Fruit fly (Drosophila melanogaster) whole organism, embryonic: ENCODE data around the gene mRpL48.

Experiments
- Adf1 ChIP-seq: fragments of 200-800 bp; sonication (Bioruptor generic); IDR thresholded peaks from 2 replicates; pipeline ENCODE4 v1.3.6; 2022; ENCODE audit warnings: missing biosample characterization, missing genetic modification characterization
- Atf3 ChIP-seq: fragments of 200-800 bp; sonication (Bioruptor generic); optimal IDR thresholded peaks from 3 replicates; lab custom pipeline; 2016; ENCODE audit warnings: missing biosample characterization, missing genetic modification characterization
- CG1024 ChIP-seq: fragments of 200-800 bp; sonication (Bioruptor generic); IDR thresholded peaks from 2 replicates; pipeline ENCODE4 v1.3.6; 2022; ENCODE audit warnings: missing biosample characterization, missing genetic modification characterization
- CG11085 ChIP-seq: fragments of 200-800 bp; sonication (Bioruptor generic); IDR thresholded peaks from 2 replicates; pipeline ENCODE4 v1.3.6; 2022; ENCODE audit warnings: missing biosample characterization, missing genetic modification characterization
- CG12071 ChIP-seq: fragments of 200-800 bp; sonication (Bioruptor generic); optimal IDR thresholded peaks from 3 replicates; lab custom pipeline; 2018; ENCODE audit warnings: missing biosample characterization, mild to moderate bottlenecking, missing genetic modification characterization
- CG12744 ChIP-seq: fragments of 200-800 bp; sonication (Bioruptor generic); optimal IDR thresholded peaks from 2 replicates; lab custom pipeline; 2016; ENCODE audit warnings: missing biosample characterization, missing genetic modification characterization
- CG13775 ChIP-seq: fragments of 200-800 bp; sonication (Bioruptor generic); optimal IDR thresholded peaks from 3 replicates; lab custom pipeline; 2017; ENCODE audit warnings: missing biosample characterization, mild to moderate bottlenecking, missing genetic modification characterization
- CG15269 ChIP-seq: fragments of 200-800 bp; sonication (Bioruptor generic); optimal IDR thresholded peaks from 2 replicates; lab custom pipeline; 2018; ENCODE audit warnings: missing biosample characterization, mild to moderate bottlenecking, missing genetic modification characterization, moderate library complexity
- CG18476 ChIP-seq: fragments of 200-800 bp; sonication (Bioruptor generic); optimal IDR thresholded peaks from 2 replicates; lab custom pipeline; 2016; ENCODE audit warnings: missing biosample characterization, mild to moderate bottlenecking, missing genetic modification characterization
- CG2875 ChIP-seq: fragments of 200-800 bp; sonication (Bioruptor generic); optimal IDR thresholded peaks from 2 replicates; lab custom pipeline; 2017; ENCODE audit warnings: missing biosample characterization, mild to moderate bottlenecking, missing genetic modification characterization, missing genetic modification reagents
- CG2889 ChIP-seq: fragments of 200-800 bp; sonication (Bioruptor generic); IDR thresholded peaks from 3 replicates; pipeline ENCODE4 v1.3.6; 2022; ENCODE audit warnings: missing biosample characterization, missing genetic modification characterization
- CG31388 ChIP-seq: fragments of 200-800 bp; sonication (Bioruptor generic); optimal IDR thresholded peaks from 2 replicates; lab custom pipeline; 2016; ENCODE audit warnings: missing biosample characterization, missing genetic modification characterization
- CG42726 ChIP-seq: fragments of 200-800 bp; sonication (Bioruptor generic); IDR thresholded peaks from 2 replicates; pipeline ENCODE4 v1.3.6; 2022; ENCODE audit warnings: missing biosample characterization, missing genetic modification characterization; ENCODE audit not compliant: partially characterized antibody
- CG4617 ChIP-seq: fragments of 200-800 bp; sonication (Bioruptor generic); optimal IDR thresholded peaks from 3 replicates; lab custom pipeline; 2016; ENCODE audit warnings: missing biosample characterization, missing genetic modification characterization, borderline replicate concordance
- CG7987 ChIP-seq: fragments of 200-800 bp; sonication (Bioruptor generic); optimal IDR thresholded peaks from 2 replicates; lab custom pipeline; 2018; ENCODE audit warnings: missing biosample characterization, mild to moderate bottlenecking, missing genetic modification characterization, moderate library complexity
- CG8388 ChIP-seq: fragments of 200-800 bp; sonication (Bioruptor generic); optimal IDR thresholded peaks from 2 replicates; lab custom pipeline; 2019; ENCODE audit warnings: missing biosample characterization, mild to moderate bottlenecking, missing genetic modification characterization, moderate library complexity
- CG9797 ChIP-seq: fragments of 200-800 bp; sonication (Bioruptor generic); optimal IDR thresholded peaks from 3 replicates; lab custom pipeline; 2018; ENCODE audit warnings: missing biosample characterization, mild to moderate bottlenecking, missing genetic modification characterization
- E2f1 ChIP-seq: fragments of 200-800 bp; sonication (Bioruptor generic); IDR thresholded peaks from 2 replicates; pipeline ENCODE4 v1.3.6; 2022; ENCODE audit warnings: missing biosample characterization, missing genetic modification characterization
- Elba2 ChIP-seq: fragments of 200-800 bp; sonication (Bioruptor generic); optimal IDR thresholded peaks from 3 replicates; lab custom pipeline; 2016; ENCODE audit warnings: missing biosample characterization, missing genetic modification characterization
- HLH4C ChIP-seq: fragments of 200-800 bp; sonication (Bioruptor generic); IDR thresholded peaks from 3 replicates; pipeline ENCODE4 v1.3.6; 2022; ENCODE audit warnings: missing biosample characterization, missing genetic modification characterization; ENCODE audit not compliant: partially characterized antibody
- Hey ChIP-seq: fragments of 200-800 bp; sonication (Bioruptor generic); optimal IDR thresholded peaks from 3 replicates; lab custom pipeline; 2018; ENCODE audit warnings: missing biosample characterization, mild to moderate bottlenecking, missing genetic modification characterization
- Mrtf ChIP-seq: fragments of 200-800 bp; sonication (Bioruptor generic); IDR thresholded peaks from 3 replicates; pipeline ENCODE4 v1.3.6; 2022; ENCODE audit warnings: missing biosample characterization, missing genetic modification characterization
- Nf-YB ChIP-seq: fragments of 200-800 bp; sonication (Bioruptor generic); optimal IDR thresholded peaks from 3 replicates; lab custom pipeline; 2019; ENCODE audit warnings: missing biosample characterization, mild to moderate bottlenecking, missing genetic modification characterization, moderate library complexity
- Side ChIP-seq: fragments of 200-800 bp; sonication (Bioruptor generic); optimal IDR thresholded peaks from 2 replicates; lab custom pipeline; 2016; ENCODE audit warnings: missing biosample characterization, missing genetic modification characterization
- Ssrp ChIP-seq: fragments of 200-800 bp; sonication (Bioruptor generic); optimal IDR thresholded peaks from 2 replicates; lab custom pipeline; 2018; ENCODE audit warnings: missing biosample characterization, mild to moderate bottlenecking, missing genetic modification characterization, moderate library complexity
- ato ChIP-seq: fragments of 200-800 bp; sonication (Bioruptor generic); IDR thresholded peaks from 2 replicates; pipeline ENCODE4 v1.3.6; 2022; ENCODE audit warnings: missing biosample characterization, missing genetic modification characterization; ENCODE audit not compliant: partially characterized antibody
- az2 ChIP-seq: fragments of 200-800 bp; sonication (Bioruptor generic); optimal IDR thresholded peaks from 3 replicates; lab custom pipeline; 2016; ENCODE audit warnings: missing biosample characterization, missing genetic modification characterization
- bsh ChIP-seq, 2 experiments: fragments of 200-800 bp; sonication (Bioruptor generic); optimal IDR thresholded peaks; 2 replicates each; lab custom pipeline; 2017 to 2018; ENCODE audit warnings: mild to moderate bottlenecking in 2 of 2, missing biosample characterization in 2 of 2, missing genetic modification characterization in 2 of 2, moderate library complexity in 1 of 2
- caup ChIP-seq: fragments of 200-800 bp; sonication (Bioruptor generic); optimal IDR thresholded peaks from 3 replicates; lab custom pipeline; 2017; ENCODE audit warnings: missing biosample characterization, mild to moderate bottlenecking, missing genetic modification characterization, moderate library complexity; ENCODE audit not compliant: severe bottlenecking
- chinmo ChIP-seq: fragments of 200-800 bp; sonication (Bioruptor generic); IDR thresholded peaks from 4 replicates; pipeline ENCODE4 v1.3.6; 2022; ENCODE audit warnings: missing biosample characterization, missing genetic modification characterization; ENCODE audit not compliant: partially characterized antibody
- da ChIP-seq: fragments of 200-800 bp; sonication (Bioruptor generic); optimal IDR thresholded peaks from 2 replicates; lab custom pipeline; 2016; ENCODE audit warnings: missing biosample characterization, missing genetic modification characterization
- ewg ChIP-seq: fragments of 200-800 bp; sonication (Bioruptor generic); optimal IDR thresholded peaks from 3 replicates; lab custom pipeline; 2017; ENCODE audit warnings: mild to moderate bottlenecking, missing biosample characterization, missing genetic modification reagents, missing genetic modification characterization
- exex ChIP-seq: fragments of 200-800 bp; sonication (Bioruptor generic); optimal IDR thresholded peaks from 4 replicates; lab custom pipeline; 2018; ENCODE audit warnings: missing biosample characterization, mild to moderate bottlenecking, missing genetic modification characterization, moderate library complexity
- eyg ChIP-seq: fragments of 200-800 bp; sonication (Bioruptor generic); optimal IDR thresholded peaks from 3 replicates; lab custom pipeline; 2016; ENCODE audit warnings: missing biosample characterization, missing genetic modification characterization
- gcm ChIP-seq: fragments of 200-800 bp; sonication (Bioruptor generic); optimal IDR thresholded peaks from 2 replicates; lab custom pipeline; 2019; ENCODE audit warnings: missing biosample characterization, mild to moderate bottlenecking, missing genetic modification characterization, moderate library complexity
- gfzf ChIP-seq: fragments of 200-800 bp; sonication (Bioruptor generic); optimal IDR thresholded peaks from 2 replicates; lab custom pipeline; 2016; ENCODE audit warnings: missing biosample characterization, mild to moderate bottlenecking, missing genetic modification characterization, moderate library complexity
- h ChIP-seq: fragments of >200 bp; optimal IDR thresholded peaks from 2 replicates; lab custom pipeline; 2017
- hb ChIP-seq: fragments of 200-800 bp; sonication (Bioruptor generic); IDR thresholded peaks from 3 replicates; pipeline ENCODE4 v1.3.6; 2022; ENCODE audit warnings: missing biosample characterization, missing genetic modification characterization; ENCODE audit not compliant: partially characterized antibody
- hbn ChIP-seq: fragments of 200-800 bp; sonication (Bioruptor generic); IDR thresholded peaks from 2 replicates; pipeline ENCODE4 v1.3.6; 2022; ENCODE audit warnings: missing biosample characterization, missing genetic modification characterization; ENCODE audit not compliant: partially characterized antibody
- inv ChIP-seq: fragments of 200-800 bp; sonication (Bioruptor generic); IDR thresholded peaks from 2 replicates; pipeline ENCODE4 v1.3.6; 2022; ENCODE audit warnings: missing biosample characterization, missing genetic modification characterization; ENCODE audit not compliant: partially characterized antibody
- jumu ChIP-seq: fragments of 200-800 bp; sonication (Bioruptor generic); optimal IDR thresholded peaks from 3 replicates; lab custom pipeline; 2016; ENCODE audit warnings: missing biosample characterization, missing genetic modification characterization
- lola ChIP-seq, 3 experiments: fragments of >200 bp in 2 of 3; fragments of 200-800 bp in 1 of 3; sonication (Bioruptor generic) in 1 of 3; optimal IDR thresholded peaks; 2 replicates each; lab custom pipeline; 2017 to 2019; ENCODE audit warnings: missing biosample characterization in 3 of 3, missing genetic modification characterization in 3 of 3, mild to moderate bottlenecking in 1 of 3, moderate library complexity in 1 of 3
- psq ChIP-seq: fragments of 200-800 bp; sonication (Bioruptor generic); optimal IDR thresholded peaks from 2 replicates; lab custom pipeline; 2017; ENCODE audit warnings: missing biosample characterization, missing genetic modification characterization
- pum ChIP-seq: fragments of 200-800 bp; sonication (Bioruptor generic); optimal IDR thresholded peaks from 2 replicates; lab custom pipeline; 2016; ENCODE audit warnings: missing biosample characterization, missing genetic modification characterization
- sens ChIP-seq: fragments of 200-800 bp; sonication (Bioruptor generic); peaks from one replicate; lab custom pipeline; 2016; ENCODE audit warnings: missing biosample characterization, missing genetic modification characterization
- shn ChIP-seq: fragments of 200-800 bp; sonication (Bioruptor generic); optimal IDR thresholded peaks from 3 replicates; lab custom pipeline; 2016; ENCODE audit warnings: missing biosample characterization, missing genetic modification characterization
- sim ChIP-seq: fragments of 200-800 bp; sonication (Bioruptor generic); IDR thresholded peaks from 2 replicates; pipeline ENCODE4 v1.3.6; 2022; ENCODE audit warnings: missing biosample characterization, missing genetic modification characterization
- slbo ChIP-seq: fragments of 200-800 bp; sonication (Bioruptor generic); IDR thresholded peaks from 2 replicates; pipeline ENCODE4 v1.3.6; 2022; ENCODE audit warnings: missing biosample characterization, missing genetic modification characterization
- tin ChIP-seq: fragments of 200-800 bp; sonication (Bioruptor generic); optimal IDR thresholded peaks from 3 replicates; lab custom pipeline; 2016; ENCODE audit warnings: missing biosample characterization, missing genetic modification characterization
- ttk ChIP-seq: fragments of 200-800 bp; sonication (Bioruptor generic); IDR thresholded peaks from 2 replicates; pipeline ENCODE4 v2.1.2; 2022; ENCODE audit warnings: missing biosample characterization, missing genetic modification characterization
- unc-4 ChIP-seq: fragments of 200-800 bp; sonication (Bioruptor generic); IDR thresholded peaks from 2 replicates; pipeline ENCODE4 v1.3.6; 2022; ENCODE audit warnings: missing biosample characterization, missing genetic modification characterization; ENCODE audit not compliant: partially characterized antibody

The mRpL48 gene

dm6 chr2L:1738054-1738453, 27.8 kb downstream of the mRpL48 start (continued):
- TF ChIP-seq CG4617 (no peak), jumu (GFP tag; lab: Kevin White, UChicago) (no peak), CG15269 (tag; lab: Kevin White, UChicago) (no peak), lola (GFP tag; optimal IDR thresholded peaks at IDR 0.05; lab: Kevin White, UChicago) (peak in 1 of 3 experiments; percentile 29), CG8388 (GFP tag; lab: Kevin White, UChicago) (peak; percentile 26), CG2875 (GFP tag; lab: Kevin White, UChicago) (peak; percentile 41), CG12744 (GFP tag; lab: Kevin White, UChicago) (no peak), hbn (GFP tag; lab: Robert Waterston, UW) (no peak), eyg (no peak), CG11085 (GFP tag; lab: Robert Waterston, UW) (no peak), shn (no peak), Mrtf (GFP tag; lab: Robert Waterston, UW) (no peak), Hey (tag; lab: Kevin White, UChicago) (no peak), CG7987 (GFP tag; lab: Kevin White, UChicago) (no peak), Nf-YB (no peak), caup (GFP tag; lab: Kevin White, UChicago) (no peak), HLH4C (GFP tag; lab: Robert Waterston, UW) (no peak), az2 (GFP tag; lab: Kevin White, UChicago) (peak; percentile 13), CG31388 (GFP tag; lab: Kevin White, UChicago) (no peak), CG13775 (GFP tag; lab: Kevin White, UChicago) (no peak), CG42726 (GFP tag; lab: Robert Waterston, UW) (no peak), CG2889 (GFP tag; lab: Robert Waterston, UW) (no peak), bsh (GFP tag; optimal IDR thresholded peaks at IDR 0.05; lab: Kevin White, UChicago) (peak in 1 of 2 experiments; percentile 79), h (lab: Kevin White, UChicago) (no peak), E2f1 (GFP tag; lab: Robert Waterston, UW) (no peak), CG1024 (GFP tag; lab: Robert Waterston, UW) (no peak), ewg (GFP tag; lab: Kevin White, UChicago) (no peak), chinmo (GFP tag; lab: Robert Waterston, UW) (no peak), CG18476 (no peak), slbo (GFP tag; lab: Robert Waterston, UW) (no peak), CG12071 (GFP tag; lab: Kevin White, UChicago) (no peak), tin (GFP tag; lab: Kevin White, UChicago) (peak; percentile 20), inv (GFP tag; lab: Robert Waterston, UW) (no peak), da (GFP tag; lab: Kevin White, UChicago) (no peak), sim (GFP tag; lab: Robert Waterston, UW) (no peak), Side (no peak), Atf3 (GFP tag; lab: Kevin White, UChicago) (no peak), ttk (GFP tag; lab: Robert Waterston, UW) (no peak), sens (GFP tag; lab: Kevin White, UChicago) (peak; percentile 51), unc-4 (no peak), psq (GFP tag; lab: Kevin White, UChicago) (no peak), pum (GFP tag; lab: Kevin White, UChicago) (no peak), Elba2 (GFP tag; lab: Kevin White, UChicago) (no peak), exex (tag; lab: Kevin White, UChicago) (no peak), hb (GFP tag; lab: Robert Waterston, UW) (no peak), Adf1 (GFP tag; lab: Robert Waterston, UW) (no peak), CG9797 (no peak), gfzf (GFP tag; lab: Kevin White, UChicago) (no peak), ato (GFP tag; lab: Robert Waterston, UW) (no peak), gcm (no peak), Ssrp (tag; lab: Kevin White, UChicago) (peak; percentile 24)
